Worm (Caenorhabditis elegans) whole organism, late embryonic: Measurements from ENCODE around the gene C35A5.3.

Experiments
- C08G9.2 ChIP-seq: sonication (generic microtip); optimal IDR thresholded peaks from 2 replicates; lab custom pipeline; 2016; ENCODE audit warnings: mild to moderate bottlenecking, missing genetic modification characterization, moderate library complexity, missing compliant biosample characterization
- ceh-34 ChIP-seq: sonication (generic microtip); optimal IDR thresholded peaks from 2 replicates; lab custom pipeline; 2016; ENCODE audit warnings: mild to moderate bottlenecking, missing genetic modification characterization, missing compliant biosample characterization
- ceh-45 ChIP-seq: fragments of 200-800 bp; sonication (Bioruptor generic); IDR thresholded peaks from 2 replicates; pipeline ENCODE4 v1.3.6; 2022; ENCODE audit warnings: missing genetic modification reagents, missing genetic modification characterization, missing compliant biosample characterization
- ceh-9 ChIP-seq: sonication (generic microtip); optimal IDR thresholded peaks from 2 replicates; lab custom pipeline; 2016; ENCODE audit warnings: mild to moderate bottlenecking, missing genetic modification characterization, inconsistent platforms, missing compliant biosample characterization
- hlh-6 ChIP-seq: sonication (generic microtip); optimal IDR thresholded peaks from 2 replicates; lab custom pipeline; 2016; ENCODE audit warnings: missing genotype, missing genetic modification characterization, missing compliant biosample characterization
- nfya-1 ChIP-seq: sonication (generic microtip); optimal IDR thresholded peaks from 2 replicates; lab custom pipeline; 2017; ENCODE audit warnings: missing genetic modification characterization, mild to moderate bottlenecking, missing compliant biosample characterization, antibody characterized with exemption, moderate library complexity
- odd-2 ChIP-seq: sonication (generic microtip); optimal IDR thresholded peaks from 2 replicates; lab custom pipeline; 2017; ENCODE audit warnings: antibody characterized with exemption, mild to moderate bottlenecking, missing genetic modification characterization, missing compliant biosample characterization
- ref-2 ChIP-seq: sonication (generic microtip); optimal IDR thresholded peaks from 2 replicates; lab custom pipeline; 2016; ENCODE audit warnings: missing genetic modification characterization, missing compliant biosample characterization

DNA sequence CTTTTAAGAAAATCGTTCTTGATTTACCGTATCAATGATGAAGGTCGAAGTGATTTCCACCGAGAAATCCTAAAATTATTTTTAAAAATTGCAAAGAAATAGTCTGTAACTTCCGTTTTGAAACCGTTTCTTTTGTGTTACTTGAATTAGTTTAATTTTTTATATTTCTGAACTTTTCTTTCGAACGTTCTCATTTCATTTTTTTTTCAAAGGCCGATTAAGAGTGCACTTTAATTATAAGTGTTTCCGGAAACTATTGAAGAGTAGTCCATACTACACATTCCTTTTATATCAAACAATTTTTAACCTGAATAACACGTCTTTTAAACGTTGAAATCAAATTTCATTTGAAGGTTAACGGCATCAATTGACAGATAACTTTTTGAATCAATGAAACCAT lies 33.5 kb downstream of the C35A5.3 start:
- TF ChIP-seq ceh-45 (no peak), ref-2 (tag; lab: Kevin White, UChicago) (no peak), hlh-6 (tag; lab: Kevin White, UChicago) (no peak), C08G9.2 (tag; lab: Kevin White, UChicago) (no peak), ceh-34 (no peak), nfya-1 (tag; lab: Kevin White, UChicago) (no peak), odd-2 (tag; lab: Kevin White, UChicago) (no peak), ceh-9 (no peak)
